Fruit fly (Drosophila melanogaster): ENCODE data around the gene CG6418.
A peak's percentile ranks its signal among the peaks of the same experiment; 100 is the strongest.

Gene CG6418

dm6 chr3L:10851107-10851762 is 27.6 kb downstream of the CG6418 start (continued):
- TF ChIP-seq Lpt (GFP tag; optimal IDR thresholded peaks at IDR 0.05) = peak; percentile 2
- no peak for TF ChIP-seq Meics (GFP tag; optimal IDR thresholded peaks at IDR 0.05)
- peak; percentile 34; the same call in 1 of the 2 replicates for TF ChIP-seq CG32767 (GFP tag; IDR thresholded peaks at IDR 0.05)
- peak; percentile 5 for TF ChIP-seq CG15601 (tag; optimal IDR thresholded peaks at IDR 0.05)
- TF ChIP-seq CG11723 (GFP tag; optimal IDR thresholded peaks at IDR 0.05) = no peak
- TF ChIP-seq nom (GFP tag; optimal IDR thresholded peaks at IDR 0.05) = peak; percentile 35
- TF ChIP-seq CG5180 (GFP tag; optimal IDR thresholded peaks at IDR 0.05) = peak; percentile 79
- no peak for TF ChIP-seq row (GFP tag; IDR thresholded peaks at IDR 0.05)
- TF ChIP-seq CG17912 (GFP tag; optimal IDR thresholded peaks at IDR 0.05) = peak; percentile 5
- TF ChIP-seq pros (GFP tag; optimal IDR thresholded peaks at IDR 0.05) = peak; percentile 96
- TF ChIP-seq gcm (GFP tag; optimal IDR thresholded peaks at IDR 0.05) = peak; percentile 63
- peak; percentile 87 for TF ChIP-seq ac (GFP tag; optimal IDR thresholded peaks at IDR 0.05)
- TF ChIP-seq emc (GFP tag; optimal IDR thresholded peaks at IDR 0.05) = no peak
- TF ChIP-seq CG14860 (GFP tag; IDR thresholded peaks at IDR 0.05; ENCODE audit: partially characterized antibody) = no peak
- peak; percentile 31 for TF ChIP-seq Deaf1 (tag; optimal IDR thresholded peaks at IDR 0.05)
- peak; percentile 84 for TF ChIP-seq D (optimal IDR thresholded peaks at IDR 0.05)
- no peak for TF ChIP-seq D (GFP tag; optimal IDR thresholded peaks at IDR 0.05)
- peak in 1 of 2 experiments; percentile 46 for TF ChIP-seq tll (GFP tag; optimal IDR thresholded peaks at IDR 0.05)
- no peak for TF ChIP-seq CG8478 (optimal IDR thresholded peaks at IDR 0.05)
- TF ChIP-seq abd-A (tag; optimal IDR thresholded peaks at IDR 0.05) = peak; percentile 44
- no peak for TF ChIP-seq Doc3 (GFP tag; IDR thresholded peaks at IDR 0.05; ENCODE audit: partially characterized antibody)
- TF ChIP-seq CG15479 (GFP tag; optimal IDR thresholded peaks at IDR 0.05) = peak; percentile 75
- 0 out of 2 replicates have a peak, but pooled peaks have one; percentile 37 for TF ChIP-seq vvl (GFP tag; IDR thresholded peaks at IDR 0.05)
- TF ChIP-seq CG2199 (GFP tag; IDR thresholded peaks at IDR 0.05) = peak; percentile 96; the same call in 2 of the 3 replicates
- peak; percentile 63 for TF ChIP-seq nerfin-1 (tag; optimal IDR thresholded peaks at IDR 0.05)
- TF ChIP-seq org-1 (GFP tag; optimal IDR thresholded peaks at IDR 0.05) = no peak
- no peak for TF ChIP-seq HLH3B (GFP tag; IDR thresholded peaks at IDR 0.05)

- TF ChIP-seq bsh (GFP tag; optimal IDR thresholded peaks at IDR 0.05) (peak in 1 of 2 experiments; percentile 61), CG2712 (tag; optimal IDR thresholded peaks at IDR 0.05) (peak; percentile 63), Awh (GFP tag; IDR thresholded peaks at IDR 0.05) (peak; percentile 17; the same call in 1 of the 2 replicates), dpn (GFP tag; optimal IDR thresholded peaks at IDR 0.05) (peak; percentile 15 to 26), CG10366 (GFP tag; IDR thresholded peaks at IDR 0.05) (peak; percentile 15; the same call in 1 of the 2 replicates), tna (GFP tag; IDR thresholded peaks at IDR 0.05; ENCODE audit: partially characterized antibody) (peak; percentile 35; the same call in 1 of the 2 replicates), CG5180 (GFP tag; optimal IDR thresholded peaks at IDR 0.05) (peak; percentile 48), CG9876 (GFP tag; optimal IDR thresholded peaks at IDR 0.05) (no peak), tio (GFP tag; optimal IDR thresholded peaks at IDR 0.05) (peak; percentile 36), CG8290 (GFP tag; optimal IDR thresholded peaks at IDR 0.05) (no peak), CG8290 (tag; optimal IDR thresholded peaks at IDR 0.05) (peak; percentile 15 to 24), CG12659 (GFP tag; optimal IDR thresholded peaks at IDR 0.05) (peak; percentile 26), sd (tag; optimal IDR thresholded peaks at IDR 0.05) (peak; percentile 83), row (GFP tag; IDR thresholded peaks at IDR 0.05) (peak; percentile 49; the same call in 2 of the 3 replicates), CG15479 (GFP tag; optimal IDR thresholded peaks at IDR 0.05) (peak; percentile 35), tup (GFP tag; optimal IDR thresholded peaks at IDR 0.05) (no peak), CG12104 (GFP tag; optimal IDR thresholded peaks at IDR 0.05) (peak; percentile 32), Oli (tag; optimal IDR thresholded peaks at IDR 0.05) (peak; percentile 10), E2f2 (GFP tag; IDR thresholded peaks at IDR 0.05) (peak; percentile 9; the same call in 1 of the 2 replicates), CG2199 (GFP tag; IDR thresholded peaks at IDR 0.05) (peak; percentile 93), CG13775 (GFP tag; optimal IDR thresholded peaks at IDR 0.05) (peak; percentile 43), gem (tag; optimal IDR thresholded peaks at IDR 0.05) (peak; percentile 50), Hmx (GFP tag; optimal IDR thresholded peaks at IDR 0.05) (no peak), CG30431 (GFP tag; optimal IDR thresholded peaks at IDR 0.05) (no peak)
Measured at dm6 chr3L:10849620-10850302, 29.1 kb downstream of the CG6418 start.
